Worm (Caenorhabditis elegans): ENCODE results near the gene str-40.

- TF ChIP-seq dao-5 (tag; optimal IDR thresholded peaks at IDR 0.05) (no peak), W03F9.2 (tag; optimal IDR thresholded peaks at IDR 0.05) (no peak)
These were observed 2.5 kb upstream of the str-40 start, which contains the start of gene C50H11.13 for ce11 chrV:3071548-3071947.

Measured in whole organism, L4/young adult.